Fruit fly (Drosophila melanogaster) whole organism, embryonic: ENCODE measurements around the gene janB.

Experiments
- Bgb ChIP-seq: fragments of 200-800 bp; sonication (Bioruptor generic); IDR thresholded peaks from 2 replicates; pipeline ENCODE4 v1.3.6; 2022; ENCODE audit warnings: missing biosample characterization, missing genetic modification characterization; ENCODE audit not compliant: partially characterized antibody
- BtbVII ChIP-seq: fragments of 200-800 bp; sonication (Bioruptor generic); optimal IDR thresholded peaks from 3 replicates; lab custom pipeline; 2017; ENCODE audit warnings: missing biosample characterization, mild to moderate bottlenecking, missing genetic modification characterization
- CG10321 ChIP-seq: fragments of 200-800 bp; sonication (Bioruptor generic); IDR thresholded peaks from 2 replicates; pipeline ENCODE4 v1.3.6; 2022; ENCODE audit warnings: missing biosample characterization, missing genetic modification characterization
- CG11085 ChIP-seq: fragments of 200-800 bp; sonication (Bioruptor generic); IDR thresholded peaks from 2 replicates; pipeline ENCODE4 v1.3.6; 2022; ENCODE audit warnings: missing biosample characterization, missing genetic modification characterization
- CG11456 ChIP-seq: fragments of 200-800 bp; sonication (Bioruptor generic); IDR thresholded peaks from 3 replicates; pipeline ENCODE4 v1.3.6; 2022; ENCODE audit warnings: missing biosample characterization, missing genetic modification characterization
- CG12219 ChIP-seq: fragments of 200-800 bp; sonication (Bioruptor generic); optimal IDR thresholded peaks from 3 replicates; lab custom pipeline; 2018; ENCODE audit warnings: missing biosample characterization, mild to moderate bottlenecking, missing genetic modification characterization
- CG13775 ChIP-seq: fragments of 200-800 bp; sonication (Bioruptor generic); optimal IDR thresholded peaks from 3 replicates; lab custom pipeline; 2017; ENCODE audit warnings: missing biosample characterization, mild to moderate bottlenecking, missing genetic modification characterization
- CG14860 ChIP-seq: fragments of 200-800 bp; sonication (Bioruptor generic); IDR thresholded peaks from 3 replicates; pipeline ENCODE4 v1.3.6; 2022; ENCODE audit warnings: missing biosample characterization, missing genetic modification characterization; ENCODE audit not compliant: partially characterized antibody
- CG15073 ChIP-seq: fragments of 200-800 bp; sonication (Bioruptor generic); optimal IDR thresholded peaks from 2 replicates; lab custom pipeline; 2016; ENCODE audit warnings: missing biosample characterization, missing genetic modification characterization
- CG16779 ChIP-seq: fragments of 200-800 bp; sonication (Bioruptor generic); IDR thresholded peaks from 2 replicates; pipeline ENCODE4 v1.3.6; 2022; ENCODE audit warnings: missing biosample characterization, missing genetic modification characterization
- CG17328 ChIP-seq: fragments of 200-800 bp; sonication (Bioruptor generic); IDR thresholded peaks from 2 replicates; pipeline ENCODE4 v1.3.6; 2022; ENCODE audit warnings: missing biosample characterization, missing genetic modification characterization
- CG17568 ChIP-seq: fragments of 200-800 bp; sonication (Bioruptor generic); optimal IDR thresholded peaks from 2 replicates; lab custom pipeline; 2018; ENCODE audit warnings: missing biosample characterization, mild to moderate bottlenecking, missing genetic modification characterization, moderate library complexity
- CG17829 ChIP-seq: fragments of 200-800 bp; optimal IDR thresholded peaks from 2 replicates; lab custom pipeline; 2019; ENCODE audit warnings: missing biosample characterization, mild to moderate bottlenecking, missing genetic modification characterization, moderate library complexity
- CG1832 ChIP-seq: fragments of 200-800 bp; sonication (Bioruptor generic); optimal IDR thresholded peaks from 2 replicates; lab custom pipeline; 2017; ENCODE audit warnings: missing biosample characterization, mild to moderate bottlenecking, missing genetic modification characterization, inconsistent platforms
- CG3847 ChIP-seq: fragments of 200-800 bp; sonication (Bioruptor generic); IDR thresholded peaks from 2 replicates; pipeline ENCODE4 v1.3.6; 2022; ENCODE audit warnings: missing biosample characterization, missing genetic modification characterization
- CG4617 ChIP-seq: fragments of 200-800 bp; sonication (Bioruptor generic); optimal IDR thresholded peaks from 3 replicates; lab custom pipeline; 2016; ENCODE audit warnings: missing biosample characterization, missing genetic modification characterization, borderline replicate concordance
- CG4730 ChIP-seq: fragments of 200-800 bp; sonication (Bioruptor generic); IDR thresholded peaks from 2 replicates; pipeline ENCODE4 v1.3.6; 2022; ENCODE audit warnings: missing biosample characterization, missing genetic modification characterization
- CG5245 ChIP-seq: fragments of 200-800 bp; sonication (Bioruptor generic); optimal IDR thresholded peaks from 3 replicates; lab custom pipeline; 2016; ENCODE audit warnings: missing biosample characterization, missing genetic modification characterization
- CG6683 ChIP-seq: fragments of 200-800 bp; sonication (Bioruptor generic); optimal IDR thresholded peaks from 2 replicates; lab custom pipeline; 2017; ENCODE audit warnings: missing biosample characterization, mild to moderate bottlenecking, missing genetic modification characterization, missing genetic modification reagents
- CG8290 ChIP-seq, 3 experiments: fragments of 200-800 bp; sonication (Bioruptor generic); optimal IDR thresholded peaks; 2 replicates each; lab custom pipeline; 2016 to 2019; ENCODE audit warnings: missing biosample characterization in 3 of 3, missing genetic modification characterization in 3 of 3, mild to moderate bottlenecking in 2 of 3, moderate library complexity in 1 of 3
- CG9437 ChIP-seq: fragments of 200-800 bp; sonication (Bioruptor generic); optimal IDR thresholded peaks from 2 replicates; lab custom pipeline; 2018; ENCODE audit warnings: missing biosample characterization, mild to moderate bottlenecking, missing genetic modification characterization
- CG9727 ChIP-seq: fragments of 200-800 bp; sonication (Bioruptor generic); optimal IDR thresholded peaks from 3 replicates; lab custom pipeline; 2017; ENCODE audit warnings: missing biosample characterization, mild to moderate bottlenecking, missing genetic modification characterization
- Camta ChIP-seq: fragments of 200-800 bp; sonication (Bioruptor generic); optimal IDR thresholded peaks from 2 replicates; lab custom pipeline; 2016; ENCODE audit warnings: missing biosample characterization, missing genetic modification characterization
- CkIIα-i1 ChIP-seq: fragments of 200-800 bp; sonication (Bioruptor generic); IDR thresholded peaks from 2 replicates; pipeline ENCODE4 v1.3.6; 2022; ENCODE audit warnings: missing biosample characterization, missing genetic modification characterization
- Elba2 ChIP-seq: fragments of 200-800 bp; sonication (Bioruptor generic); optimal IDR thresholded peaks from 3 replicates; lab custom pipeline; 2016; ENCODE audit warnings: missing biosample characterization, missing genetic modification characterization
- Gsc ChIP-seq: fragments of 200-800 bp; sonication (Bioruptor generic); IDR thresholded peaks from 2 replicates; pipeline ENCODE4 v1.3.6; 2022; ENCODE audit warnings: missing biosample characterization, missing genetic modification characterization
- Optix ChIP-seq: fragments of 200-800 bp; sonication (Bioruptor generic); IDR thresholded peaks from 3 replicates; pipeline ENCODE4 v1.3.6; 2022; ENCODE audit warnings: missing biosample characterization, missing genetic modification characterization
- Spps ChIP-seq: fragments of 200-800 bp; sonication (Bioruptor generic); optimal IDR thresholded peaks from 2 replicates; lab custom pipeline; 2018; ENCODE audit warnings: missing biosample characterization, mild to moderate bottlenecking, missing genetic modification characterization
- Xrp1 ChIP-seq: fragments of 200-800 bp; sonication (Bioruptor generic); IDR thresholded peaks from 2 replicates; pipeline ENCODE4 v1.3.6; 2022; ENCODE audit warnings: missing biosample characterization, missing genetic modification characterization
- YL-1 ChIP-seq: fragments of 200-800 bp; sonication (Bioruptor generic); optimal IDR thresholded peaks from 3 replicates; lab custom pipeline; 2017; ENCODE audit warnings: missing biosample characterization, mild to moderate bottlenecking, missing genetic modification characterization
- ara ChIP-seq: fragments of 200-800 bp; sonication (Bioruptor generic); IDR thresholded peaks from 2 replicates; pipeline ENCODE4 v1.3.6; 2022; ENCODE audit warnings: missing biosample characterization, missing genetic modification characterization
- ase ChIP-seq: fragments of 200-800 bp; sonication (Bioruptor generic); IDR thresholded peaks from 3 replicates; pipeline ENCODE4 v1.3.6; 2022; ENCODE audit warnings: missing biosample characterization, missing genetic modification characterization
- ash1 ChIP-seq: fragments of 200-800 bp; sonication (Bioruptor generic); optimal IDR thresholded peaks from 2 replicates; lab custom pipeline; 2018; ENCODE audit warnings: missing biosample characterization, mild to moderate bottlenecking, missing genetic modification characterization
- cato ChIP-seq: fragments of 200-800 bp; sonication (Bioruptor generic); optimal IDR thresholded peaks from 2 replicates; lab custom pipeline; 2016; ENCODE audit warnings: missing biosample characterization, missing genetic modification characterization, borderline replicate concordance
- ewg ChIP-seq: fragments of 200-800 bp; sonication (Bioruptor generic); optimal IDR thresholded peaks from 3 replicates; lab custom pipeline; 2017; ENCODE audit warnings: mild to moderate bottlenecking, missing biosample characterization, missing genetic modification reagents, missing genetic modification characterization
- gsb ChIP-seq: fragments of 200-800 bp; sonication (Bioruptor generic); IDR thresholded peaks from 2 replicates; pipeline ENCODE4 v1.3.6; 2022; ENCODE audit warnings: missing biosample characterization, missing genetic modification characterization
- inv ChIP-seq: fragments of 200-800 bp; sonication (Bioruptor generic); IDR thresholded peaks from 2 replicates; pipeline ENCODE4 v1.3.6; 2022; ENCODE audit warnings: missing biosample characterization, missing genetic modification characterization; ENCODE audit not compliant: partially characterized antibody
- kay ChIP-seq: fragments of 200-800 bp; sonication (Bioruptor generic); optimal IDR thresholded peaks from 2 replicates; lab custom pipeline; 2016; ENCODE audit warnings: missing biosample characterization, missing genetic modification characterization
- knrl ChIP-seq: fragments of 200-800 bp; sonication (Bioruptor generic); IDR thresholded peaks from 3 replicates; pipeline ENCODE4 v1.3.6; 2022; ENCODE audit warnings: missing biosample characterization, missing genetic modification characterization; ENCODE audit not compliant: partially characterized antibody
- lov ChIP-seq, 2 experiments: fragments of 200-800 bp in 1 of 2; fragments of >200 bp in 1 of 2; sonication (Bioruptor generic) in 1 of 2; IDR thresholded peaks in 1 of 2; optimal IDR thresholded peaks in 1 of 2; 2 replicates in 1 of 2; 3 replicates in 1 of 2; pipeline versions ENCODE4 v1.3.6 to Lab custom; 2017 to 2022; ENCODE audit warnings: missing biosample characterization in 1 of 2, missing genetic modification characterization in 1 of 2
- mld ChIP-seq: fragments of 200-800 bp; sonication (Bioruptor generic); IDR thresholded peaks from 3 replicates; pipeline ENCODE4 v1.3.6; 2022; ENCODE audit warnings: missing biosample characterization, missing genetic modification characterization; ENCODE audit not compliant: partially characterized antibody
- nau ChIP-seq: fragments of 200-800 bp; sonication (Bioruptor generic); optimal IDR thresholded peaks from 3 replicates; lab custom pipeline; 2017; ENCODE audit warnings: missing biosample characterization, mild to moderate bottlenecking, missing genetic modification characterization, missing genetic modification reagents
- pum ChIP-seq: fragments of 200-800 bp; sonication (Bioruptor generic); optimal IDR thresholded peaks from 2 replicates; lab custom pipeline; 2016; ENCODE audit warnings: missing biosample characterization, missing genetic modification characterization
- salm ChIP-seq: fragments of 200-800 bp; sonication (Bioruptor generic); optimal IDR thresholded peaks from 2 replicates; lab custom pipeline; 2018; ENCODE audit warnings: missing biosample characterization, mild to moderate bottlenecking, missing genetic modification characterization
- sqz ChIP-seq: fragments of 200-800 bp; sonication (Bioruptor generic); optimal IDR thresholded peaks from 3 replicates; lab custom pipeline; 2018; ENCODE audit warnings: missing biosample characterization, mild to moderate bottlenecking, missing genetic modification characterization
- trem ChIP-seq: fragments of 200-800 bp; optimal IDR thresholded peaks from 3 replicates; lab custom pipeline; 2019; ENCODE audit warnings: missing biosample characterization, mild to moderate bottlenecking, missing genetic modification characterization, moderate library complexity
- ttk ChIP-seq: fragments of 200-800 bp; sonication (Bioruptor generic); IDR thresholded peaks from 2 replicates; pipeline ENCODE4 v2.1.2; 2022; ENCODE audit warnings: missing biosample characterization, missing genetic modification characterization
- zfh1 ChIP-seq: fragments of 200-800 bp; sonication (Bioruptor generic); IDR thresholded peaks from 3 replicates; pipeline ENCODE4 v1.3.6; 2022; ENCODE audit warnings: missing biosample characterization, missing genetic modification characterization

janB gene

dm6 chr3R:29997607-29998236 is 40.8 kb downstream of the janB start, which contains the start of the genes CG15525 and CG11504 (continued):
- TF ChIP-seq lov (optimal IDR thresholded peaks at IDR 0.05; lab: Kevin White, UChicago): no peak
- TF ChIP-seq lov (GFP tag; IDR thresholded peaks at IDR 0.05; lab: Robert Waterston, UW): no peak
- no peak for TF ChIP-seq CG16779
- TF ChIP-seq CG12219 (GFP tag; lab: Kevin White, UChicago): no peak
- no peak for TF ChIP-seq nau (GFP tag; lab: Kevin White, UChicago)
- peak; percentile 70 for TF ChIP-seq CG8290 (GFP tag; optimal IDR thresholded peaks at IDR 0.05; lab: Kevin White, UChicago)
- no peak for TF ChIP-seq CG8290 (tag; optimal IDR thresholded peaks at IDR 0.05; lab: Kevin White, UChicago)
- TF ChIP-seq ash1 (GFP tag; lab: Kevin White, UChicago): no peak
- TF ChIP-seq CG4617 (GFP tag; lab: Kevin White, UChicago): peak; percentile 96
- 0 out of 2 replicates have a peak, but pooled peaks have one; percentile 9 for TF ChIP-seq CG11085 (GFP tag; lab: Robert Waterston, UW)
- TF ChIP-seq ara (GFP tag; lab: Robert Waterston, UW): no peak
- TF ChIP-seq cato (GFP tag; lab: Kevin White, UChicago): no peak
- no peak for TF ChIP-seq CG10321 (GFP tag; lab: Robert Waterston, UW)
- peak; percentile 6 for TF ChIP-seq Elba2
- TF ChIP-seq CG17829 (tag; lab: Kevin White, UChicago): peak; percentile 43
- peak; percentile 91 for TF ChIP-seq Bgb (GFP tag; lab: Robert Waterston, UW)
- no peak for TF ChIP-seq CkIIα-i1 (GFP tag; lab: Robert Waterston, UW)
- no peak for TF ChIP-seq CG17568
- TF ChIP-seq CG3847 (GFP tag; lab: Robert Waterston, UW): peak; percentile 43
- TF ChIP-seq gsb: no peak
- peak; percentile 25 for TF ChIP-seq CG9727 (GFP tag; lab: Kevin White, UChicago)
- TF ChIP-seq mld (GFP tag; lab: Robert Waterston, UW): 0 out of 3 replicates have a peak, but pooled peaks have one; percentile 71
- peak; percentile 68; the same call in 2 of the 3 replicates for TF ChIP-seq CG11456 (GFP tag; lab: Robert Waterston, UW)
- peak; percentile 85 for TF ChIP-seq trem (tag; lab: Kevin White, UChicago)
- TF ChIP-seq Camta (GFP tag; lab: Kevin White, UChicago): peak; percentile 53
- no peak for TF ChIP-seq salm (tag; lab: Kevin White, UChicago)
- peak; percentile 19 for TF ChIP-seq CG9437 (GFP tag; lab: Kevin White, UChicago)
- TF ChIP-seq inv (GFP tag; lab: Robert Waterston, UW): peak; percentile 87
- TF ChIP-seq CG1832 (GFP tag; lab: Kevin White, UChicago): no peak
- TF ChIP-seq Xrp1 (GFP tag; lab: Robert Waterston, UW): peak; percentile 65
- peak; percentile 24; the same call in 1 of the 2 replicates for TF ChIP-seq CG4730 (GFP tag; lab: Robert Waterston, UW)
- peak; percentile 65 for TF ChIP-seq CG13775 (GFP tag; lab: Kevin White, UChicago)
- no peak for TF ChIP-seq Gsc (GFP tag; lab: Robert Waterston, UW)
- TF ChIP-seq CG5245 (GFP tag; lab: Kevin White, UChicago): no peak
- TF ChIP-seq ewg (GFP tag; lab: Kevin White, UChicago): peak; percentile 52
- no peak for TF ChIP-seq BtbVII (GFP tag; lab: Kevin White, UChicago)
- TF ChIP-seq ase (GFP tag; lab: Robert Waterston, UW): peak; percentile 43; the same call in 1 of the 3 replicates
- peak; percentile 79 for TF ChIP-seq YL-1 (GFP tag; lab: Kevin White, UChicago)
- TF ChIP-seq zfh1 (GFP tag; lab: Robert Waterston, UW): peak; percentile 51; the same call in 1 of the 3 replicates
- no peak for TF ChIP-seq CG15073
- TF ChIP-seq CG17328: peak; percentile 51; the same call in 1 of the 2 replicates
- TF ChIP-seq kay (GFP tag; lab: Kevin White, UChicago): peak; percentile 14
- TF ChIP-seq knrl (GFP tag; lab: Robert Waterston, UW): peak; percentile 92
- TF ChIP-seq ttk (GFP tag; lab: Robert Waterston, UW): peak; percentile 53; the same call in 1 of the 2 replicates
- TF ChIP-seq pum (GFP tag; lab: Kevin White, UChicago): peak; percentile 47
- TF ChIP-seq CG14860 (GFP tag; lab: Robert Waterston, UW): peak; percentile 87
- TF ChIP-seq CG6683 (GFP tag; lab: Kevin White, UChicago): no peak
- TF ChIP-seq sqz (GFP tag; lab: Kevin White, UChicago): no peak
- peak; percentile 46 for TF ChIP-seq Spps (tag; lab: Kevin White, UChicago)
- 0 out of 3 replicates have a peak, but pooled peaks have one; percentile 47 for TF ChIP-seq Optix
